Worm (Caenorhabditis elegans) whole organism, L4/young adult: ENCODE data around the gene sre-35.
"Not testable (repeated sequence)": the region's sequence is repeated elsewhere in the genome, so short reads cannot be mapped to it uniquely, and the experiment has no call there.

Experiments
- W03F9.2 ChIP-seq: fragments of 150-350 bp; optimal IDR thresholded peaks from 2 replicates; lab custom pipeline; 2014; ENCODE audit warnings: missing biosample characterization, missing genetic modification characterization
- dao-5 ChIP-seq: sonication (generic microtip); optimal IDR thresholded peaks from 2 replicates; lab custom pipeline; 2016; ENCODE audit warnings: missing genotype, missing genetic modification characterization, moderate library complexity, missing compliant biosample characterization
- him-1 ChIP-seq: sonication (generic microtip); optimal IDR thresholded peaks from 2 replicates; lab custom pipeline; 2016; ENCODE audit warnings: missing genotype, missing genetic modification reagents, missing genetic modification characterization, missing compliant biosample characterization

sre-35 gene

ce11 chrII:12471138-12471855 lies 18.6 kb upstream of the sre-35 start, which contains the start of the genes F15A4.5 and phat-8:
TSS of gene F15A4.5 (minus strand) at chrII:12471238.
TSS of gene phat-8 (plus strand) at chrII:12471805.
- TF ChIP-seq dao-5 (tag; lab: Kevin White, UChicago): no peak
- no peak for TF ChIP-seq W03F9.2 (tag; lab: Kevin White, UChicago)
- no peak for TF ChIP-seq him-1

- TF ChIP-seq him-1: no peak
- no peak for TF ChIP-seq W03F9.2 (tag; lab: Kevin White, UChicago)
- no peak for TF ChIP-seq dao-5 (tag; lab: Kevin White, UChicago)
These were observed 14.4 kb upstream of the sre-35 start, which contains the start of gene srg-16 for ce11 chrII:12467047-12467446. TSS of gene srg-16 (plus strand) at chrII:12467133.

ce11 chrII:12465557-12465956 lies 12.9 kb upstream of the sre-35 start, which contains the start of gene sre-37:
TSS of gene sre-37 (plus strand) at chrII:12465857.
- no peak for TF ChIP-seq W03F9.2 (tag; lab: Kevin White, UChicago)
- TF ChIP-seq dao-5 (tag; lab: Kevin White, UChicago): no peak

- TF ChIP-seq him-1 (no peak), dao-5 (tag; lab: Kevin White, UChicago) (no peak), W03F9.2 (tag; lab: Kevin White, UChicago) (no peak)
These were observed 9.6 kb upstream of the sre-35 start, which contains the start of gene F15A4.2 for ce11 chrII:12462244-12462643. TSS of gene F15A4.2 (plus strand) at chrII:12462544.

ce11 chrII:12460602-12461453 lies 8.2 kb upstream of the sre-35 start, which contains the start of gene tag-280:
TSS of gene tag-280 (plus strand) at chrII:12460652.
- TF ChIP-seq dao-5 (tag; lab: Kevin White, UChicago) (no peak), W03F9.2 (tag; lab: Kevin White, UChicago) (no peak), him-1 (no peak)

- TF ChIP-seq him-1 (no peak), W03F9.2 (tag; lab: Kevin White, UChicago) (peak; percentile 72)
These were observed 6.8 kb upstream of the sre-35 start, which contains the start of gene tag-281 for ce11 chrII:12459422-12459821. TSS of gene tag-281 (plus strand) at chrII:12459761.

ce11 chrII:12457275-12457674 lies 4.6 kb upstream of the sre-35 start, which contains the start of gene sre-38:
TSS of gene sre-38 (plus strand) at chrII:12457575.
- no peak for TF ChIP-seq W03F9.2 (tag; lab: Kevin White, UChicago)
- TF ChIP-seq him-1: no peak
- no peak for TF ChIP-seq dao-5 (tag; lab: Kevin White, UChicago)

- TF ChIP-seq W03F9.2 (tag; lab: Kevin White, UChicago) (no peak), dao-5 (tag; lab: Kevin White, UChicago) (no peak), him-1 (no peak)
These were observed 4.0 kb upstream of the sre-35 start, which contains the start of gene sre-32 for ce11 chrII:12456633-12457032. TSS of gene sre-32 (minus strand) at chrII:12456733.

- no peak for TF ChIP-seq him-1
- TF ChIP-seq W03F9.2 (tag; lab: Kevin White, UChicago): no peak
- TF ChIP-seq dao-5 (tag; lab: Kevin White, UChicago): no peak
These were observed 2.8 kb downstream of the sre-35 start, which contains the start of gene sre-34 for ce11 chrII:12449849-12450248. TSS of gene sre-34 (plus strand) at chrII:12450149.

- no peak for TF ChIP-seq W03F9.2 (tag; lab: Kevin White, UChicago)
- TF ChIP-seq him-1: no peak
- TF ChIP-seq dao-5 (tag; lab: Kevin White, UChicago): no peak
These were observed 4.4 kb downstream of the sre-35 start, which contains the start of gene srh-27 for ce11 chrII:12448241-12448640. TSS of gene srh-27 (plus strand) at chrII:12448541.

ce11 chrII:12444679-12445376 lies 7.8 kb downstream of the sre-35 start, which contains the start of the genes W05H5.1 and pitr-6:
TSS of gene W05H5.1 (minus strand) at chrII:12444779.
TSS of gene pitr-6 (plus strand) at chrII:12445326.
- TF ChIP-seq him-1 (no peak), dao-5 (tag; lab: Kevin White, UChicago) (no peak), W03F9.2 (tag; lab: Kevin White, UChicago) (no peak)

- not testable (repeated sequence) for TF ChIP-seq W03F9.2 (tag; lab: Kevin White, UChicago); dao-5 (tag; lab: Kevin White, UChicago); him-1
These were observed 11.5 kb downstream of the sre-35 start, which contains the start of gene Y57A10C.10 for ce11 chrII:12441164-12441563. TSS of gene Y57A10C.10 (minus strand) at chrII:12441264.

- no peak for TF ChIP-seq dao-5 (tag; lab: Kevin White, UChicago)
- TF ChIP-seq him-1: no peak
- no peak for TF ChIP-seq W03F9.2 (tag; lab: Kevin White, UChicago)
These were observed 14.2 kb downstream of the sre-35 start, which contains the start of gene Y57A10C.9 for ce11 chrII:12438441-12438840. TSS of gene Y57A10C.9 (minus strand) at chrII:12438541.
